Fruit fly (Drosophila melanogaster) whole organism, wandering third instar larva: ENCODE data around the gene snsl.

ENCODE experiments used
- CG32264 ChIP-seq: fragments of 200-800 bp; sonication (Bioruptor generic); optimal IDR thresholded peaks from 2 replicates; lab custom pipeline; 2016; ENCODE audit warnings: missing biosample characterization, missing genetic modification characterization
- Dif ChIP-seq: fragments of 200-275, 200-300 bp; sonication (Bioruptor generic); optimal IDR thresholded peaks from 2 replicates; lab custom pipeline; 2018; ENCODE audit warnings: missing biosample characterization, missing genetic modification characterization; ENCODE audit not compliant: partially characterized antibody
- Hr83 ChIP-seq: fragments of 200-300 bp; sonication (Bioruptor generic); optimal IDR thresholded peaks from 2 replicates; lab custom pipeline; 2016; ENCODE audit warnings: missing biosample characterization, mild to moderate bottlenecking, missing genetic modification characterization, moderate library complexity; ENCODE audit not compliant: poor library complexity, severe bottlenecking
- Vsx2 ChIP-seq: fragments of 200-300, 225-300 bp; sonication (Bioruptor generic); optimal IDR thresholded peaks from 2 replicates; lab custom pipeline; 2018; ENCODE audit warnings: missing biosample characterization, missing genetic modification characterization; ENCODE audit not compliant: partially characterized antibody

dm6 chr2L:4893612-4894011 is 12.9 kb downstream of the snsl start:
- no peak for TF ChIP-seq Hr83
- no peak for TF ChIP-seq Vsx2 (GFP tag; lab: Kevin White, UChicago)
- no peak for TF ChIP-seq Dif (GFP tag; lab: Kevin White, UChicago)
- no peak for TF ChIP-seq CG32264
